Fruit fly (Drosophila melanogaster): ENCODE data around the gene ND-B14.5AL.

dm6 chr3L:22648372-22648771 lies 42.2 kb downstream of the ND-B14.5AL start, which contains the start of gene CG33770:
- TF ChIP-seq dl (GFP tag; optimal IDR thresholded peaks at IDR 0.05; ENCODE audit: insufficient read depth in 1 of 2, partially characterized antibody in 2 of 2) (no peak), woc (GFP tag; optimal IDR thresholded peaks at IDR 0.05) (no peak)
